Fruit fly (Drosophila melanogaster) whole organism: ENCODE data around the gene mio.

Experiments
- CG8478 ChIP-seq: fragments of >200 bp; optimal IDR thresholded peaks from 2 replicates; lab custom pipeline; 2018; ENCODE audit warnings: inconsistent platforms
- Dll ChIP-seq: fragments of >200 bp; optimal IDR thresholded peaks from 2 replicates; lab custom pipeline; 2017
- EcR ChIP-seq, 2 experiments: fragments of >200 bp; optimal IDR thresholded peaks; 2 replicates each; lab custom pipeline; 2017; ENCODE audit warnings: missing biosample characterization in 2 of 2, missing genetic modification characterization in 2 of 2, missing genetic modification reagents in 2 of 2
- pan ChIP-seq: fragments of >200 bp; optimal IDR thresholded peaks from 2 replicates; lab custom pipeline; 2017
- psq ChIP-seq: fragments of >200 bp; optimal IDR thresholded peaks from 2 replicates; lab custom pipeline; 2017
- usp ChIP-seq: fragments of >200 bp; optimal IDR thresholded peaks from 2 replicates; lab custom pipeline; 2017; ENCODE audit warnings: missing biosample characterization, missing genetic modification characterization, mixed read lengths

DNA sequence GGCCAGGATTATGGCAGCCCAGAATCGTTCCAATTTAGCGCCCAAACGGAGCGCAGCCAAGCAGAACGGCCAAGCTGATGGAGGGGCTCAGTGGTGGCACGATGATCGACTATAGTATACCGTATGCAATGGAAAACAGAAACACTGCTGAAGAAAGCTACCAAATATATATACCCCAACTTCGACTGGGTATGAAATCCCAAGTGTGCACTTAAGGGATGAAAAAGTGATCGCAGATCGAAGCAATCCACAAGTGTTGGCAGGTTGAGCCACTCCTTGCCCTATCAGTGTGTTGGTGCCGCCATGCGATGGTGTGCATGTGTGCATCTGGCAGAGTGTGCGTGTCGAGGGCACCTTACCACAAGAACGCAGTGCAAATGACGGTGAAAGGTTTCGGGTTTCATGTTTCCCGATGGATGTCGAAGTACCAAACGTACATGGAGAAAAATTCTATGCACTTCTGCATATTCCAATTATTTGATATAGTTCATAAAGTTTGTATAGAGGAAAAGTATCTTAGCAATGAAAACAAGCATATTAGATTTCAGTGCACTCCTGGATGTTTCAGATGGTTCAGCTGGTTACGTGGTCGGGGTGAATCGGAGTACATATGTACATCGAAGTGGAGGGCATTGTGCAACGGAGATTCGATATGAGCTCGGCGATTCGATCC lies 35.0 kb upstream of the mio start:
- TF ChIP-seq psq (lab: Kevin White, UChicago), result no peak
- TF ChIP-seq Dll (lab: Kevin White, UChicago), result no peak
- TF ChIP-seq EcR (GFP tag; optimal IDR thresholded peaks at IDR 0.05; lab: Kevin White, UChicago), result no peak
- TF ChIP-seq CG8478 (lab: Kevin White, UChicago), result no peak
- TF ChIP-seq pan (lab: Kevin White, UChicago), result peak; percentile 28
- TF ChIP-seq usp (GFP tag; lab: Kevin White, UChicago), result no peak
